Fruit fly (Drosophila melanogaster) Kc167 (cell line): ENCODE results near the gene CG10376.

Experiments used
- Myc ChIP-seq: fragments of >200 bp; optimal IDR thresholded peaks from 2 replicates; lab custom pipeline; 2017; ENCODE audit warnings: missing external identifiers
- Sin3A ChIP-seq: fragments of >200 bp; optimal IDR thresholded peaks from 2 replicates; lab custom pipeline; 2018; ENCODE audit warnings: missing external identifiers
- h ChIP-seq: fragments of >200 bp; optimal IDR thresholded peaks from 3 replicates; lab custom pipeline; 2018; ENCODE audit warnings: missing external identifiers
- insv ChIP-seq: fragments of >200 bp; optimal IDR thresholded peaks from 3 replicates; lab custom pipeline; 2018; ENCODE audit warnings: missing external identifiers
- psq ChIP-seq: fragments of >200 bp; optimal IDR thresholded peaks from 2 replicates; lab custom pipeline; 2017; ENCODE audit warnings: missing external identifiers
- ttk ChIP-seq: sonication (Bioruptor generic); optimal IDR thresholded peaks from 2 replicates; lab custom pipeline; 2017; ENCODE audit warnings: missing external identifiers

The CG10376 gene

dm6 chr2L:18694724-18695105 lies 8.2 kb downstream of the CG10376 start:
- TF ChIP-seq insv (lab: Kevin White, UChicago), result no peak
- TF ChIP-seq Myc, result no peak
- no peak for TF ChIP-seq Sin3A

- TF ChIP-seq insv (lab: Kevin White, UChicago) (no peak), h (lab: Kevin White, UChicago) (no peak), psq (lab: Kevin White, UChicago) (no peak), ttk (lab: Kevin White, UChicago) (no peak), Myc (no peak), Sin3A (no peak)
These were observed 8.8 kb downstream of the CG10376 start for dm6 chr2L:18693877-18694723.

dm6 chr2L:18689376-18689775 lies 13.5 kb downstream of the CG10376 start, which contains the start of gene CG10336:
CG10336 (plus strand) TSS chr2L:18689528.
- TF ChIP-seq insv (lab: Kevin White, UChicago) (no peak), psq (lab: Kevin White, UChicago) (no peak), Myc (no peak), ttk (lab: Kevin White, UChicago) (no peak), h (lab: Kevin White, UChicago) (no peak), Sin3A (no peak)

dm6 chr2L:18688646-18689296 lies 14.1 kb downstream of the CG10376 start, which contains the start of gene msl-1:
msl-1 (minus strand) TSS chr2L:18688800.
- TF ChIP-seq insv (lab: Kevin White, UChicago), result no peak
- TF ChIP-seq ttk (lab: Kevin White, UChicago), result no peak
- TF ChIP-seq Sin3A, result peak; percentile 23

- TF ChIP-seq ttk (lab: Kevin White, UChicago), result peak; percentile 91
- TF ChIP-seq h (lab: Kevin White, UChicago), result no peak
- TF ChIP-seq Myc, result no peak
- no peak for TF ChIP-seq Sin3A
- TF ChIP-seq psq (lab: Kevin White, UChicago), result no peak
- no peak for TF ChIP-seq insv (lab: Kevin White, UChicago)
These were observed 15.1 kb downstream of the CG10376 start for dm6 chr2L:18687827-18688226.

- no peak for TF ChIP-seq Sin3A
These were observed 21.0 kb downstream of the CG10376 start, which contains the start of gene tos for dm6 chr2L:18681903-18682302. tos (minus strand) TSS chr2L:18682075.

- no peak for TF ChIP-seq Sin3A
- no peak for TF ChIP-seq insv (lab: Kevin White, UChicago)
- no peak for TF ChIP-seq h (lab: Kevin White, UChicago)
- no peak for TF ChIP-seq Myc
- no peak for TF ChIP-seq ttk (lab: Kevin White, UChicago)
- no peak for TF ChIP-seq psq (lab: Kevin White, UChicago)
These were observed 24.8 kb downstream of the CG10376 start for dm6 chr2L:18677910-18678639.

- TF ChIP-seq Sin3A (no peak), psq (lab: Kevin White, UChicago) (no peak), ttk (lab: Kevin White, UChicago) (no peak), insv (lab: Kevin White, UChicago) (no peak), h (lab: Kevin White, UChicago) (no peak), Myc (no peak)
These were observed 25.7 kb downstream of the CG10376 start, which contains the start of the genes Mst36Fa and CG31751 for dm6 chr2L:18676948-18677820. Mst36Fa (minus strand) TSS chr2L:18676998. CG31751 (plus strand) TSS chr2L:18677221.

dm6 chr2L:18674994-18675393 lies 27.9 kb downstream of the CG10376 start, which contains the start of gene Mst36Fb:
Mst36Fb (minus strand) TSS chr2L:18675094.
- TF ChIP-seq ttk (lab: Kevin White, UChicago) (no peak), Sin3A (no peak), Myc (no peak), h (lab: Kevin White, UChicago) (no peak), insv (lab: Kevin White, UChicago) (no peak), psq (lab: Kevin White, UChicago) (no peak)

- TF ChIP-seq ttk (lab: Kevin White, UChicago), result no peak
- TF ChIP-seq Myc, result no peak
- TF ChIP-seq h (lab: Kevin White, UChicago), result no peak
- TF ChIP-seq insv (lab: Kevin White, UChicago), result no peak
- TF ChIP-seq Sin3A, result no peak
These were observed 29.7 kb downstream of the CG10376 start, which contains the start of gene CG43339 for dm6 chr2L:18673185-18673584. CG43339 (minus strand) TSS chr2L:18673285.

dm6 chr2L:18671146-18671545 lies 31.8 kb downstream of the CG10376 start, which contains the start of gene CG43338:
CG43338 (minus strand) TSS chr2L:18671246.
- TF ChIP-seq h (lab: Kevin White, UChicago) (no peak), Sin3A (no peak), psq (lab: Kevin White, UChicago) (no peak), ttk (lab: Kevin White, UChicago) (no peak), Myc (no peak), insv (lab: Kevin White, UChicago) (no peak)
